Fruit fly (Drosophila melanogaster) whole organism, embryonic: ENCODE results near the gene CG3999.

Source experiments
- Aef1 ChIP-seq: fragments of 200-800 bp; sonication (Bioruptor generic); IDR thresholded peaks from 3 replicates; pipeline ENCODE4 v1.3.6; 2022; ENCODE audit warnings: missing biosample characterization, missing genetic modification characterization
- Atf6 ChIP-seq: fragments of 200-800 bp; sonication (Bioruptor generic); IDR thresholded peaks from 2 replicates; pipeline ENCODE4 v1.3.6; 2022; ENCODE audit warnings: missing biosample characterization, missing genetic modification characterization
- CG1024 ChIP-seq: fragments of 200-800 bp; sonication (Bioruptor generic); IDR thresholded peaks from 2 replicates; pipeline ENCODE4 v1.3.6; 2022; ENCODE audit warnings: missing biosample characterization, missing genetic modification characterization
- CG10267 ChIP-seq: fragments of 200-800 bp; sonication (Bioruptor generic); optimal IDR thresholded peaks from 2 replicates; lab custom pipeline; 2018; ENCODE audit warnings: missing biosample characterization, mild to moderate bottlenecking, missing genetic modification characterization, moderate library complexity
- CG10274 ChIP-seq: fragments of 200-800 bp; sonication (Bioruptor generic); optimal IDR thresholded peaks from 3 replicates; lab custom pipeline; 2017; ENCODE audit warnings: missing biosample characterization, mild to moderate bottlenecking, missing genetic modification characterization
- CG10565 ChIP-seq: fragments of 200-800 bp; sonication (Bioruptor generic); optimal IDR thresholded peaks from 3 replicates; lab custom pipeline; 2016; ENCODE audit warnings: missing biosample characterization, mild to moderate bottlenecking, missing genetic modification characterization
- CG13296 ChIP-seq: fragments of 200-800 bp; sonication (Bioruptor generic); optimal IDR thresholded peaks from 3 replicates; lab custom pipeline; 2018; ENCODE audit warnings: missing biosample characterization, mild to moderate bottlenecking, missing genetic modification characterization
- CG13624 ChIP-seq: fragments of 200-800 bp; sonication (Bioruptor generic); optimal IDR thresholded peaks from 2 replicates; lab custom pipeline; 2016; ENCODE audit warnings: missing biosample characterization, missing genetic modification characterization
- CG15479 ChIP-seq: fragments of 200-800 bp; sonication (Bioruptor generic); optimal IDR thresholded peaks from 3 replicates; lab custom pipeline; 2019; ENCODE audit warnings: missing biosample characterization, mild to moderate bottlenecking, missing genetic modification characterization, moderate library complexity
- CG15601 ChIP-seq: fragments of 200-800 bp; sonication (Bioruptor generic); optimal IDR thresholded peaks from 3 replicates; lab custom pipeline; 2019; ENCODE audit warnings: missing biosample characterization, mild to moderate bottlenecking, missing genetic modification characterization, moderate library complexity
- CG18619 ChIP-seq: fragments of 200-800 bp; sonication (Bioruptor generic); optimal IDR thresholded peaks from 3 replicates; lab custom pipeline; 2017; ENCODE audit warnings: missing biosample characterization, mild to moderate bottlenecking, missing genetic modification characterization
- CG2116 ChIP-seq: fragments of 200-800 bp; sonication (Bioruptor generic); optimal IDR thresholded peaks from 3 replicates; lab custom pipeline; 2018; ENCODE audit warnings: missing biosample characterization, mild to moderate bottlenecking, missing genetic modification characterization
- CG2202 ChIP-seq: fragments of 200-800 bp; sonication (Bioruptor generic); optimal IDR thresholded peaks from 2 replicates; lab custom pipeline; 2018; ENCODE audit warnings: missing biosample characterization, mild to moderate bottlenecking, missing genetic modification characterization
- CG2889 ChIP-seq: fragments of 200-800 bp; sonication (Bioruptor generic); IDR thresholded peaks from 3 replicates; pipeline ENCODE4 v1.3.6; 2022; ENCODE audit warnings: missing biosample characterization, missing genetic modification characterization
- CG3065 ChIP-seq: fragments of 200-800 bp; sonication (Bioruptor generic); optimal IDR thresholded peaks from 2 replicates; lab custom pipeline; 2016; ENCODE audit warnings: missing biosample characterization, missing genetic modification characterization
- CG3407 ChIP-seq: fragments of 200-800 bp; sonication (Bioruptor generic); optimal IDR thresholded peaks from 2 replicates; lab custom pipeline; 2018; ENCODE audit warnings: missing biosample characterization, mild to moderate bottlenecking, missing genetic modification characterization
- CG3995 ChIP-seq: fragments of 200-800 bp; sonication (Bioruptor generic); optimal IDR thresholded peaks from 3 replicates; lab custom pipeline; 2016; ENCODE audit warnings: missing biosample characterization, missing genetic modification characterization
- CG5953 ChIP-seq: fragments of 200-800 bp; sonication (Bioruptor generic); IDR thresholded peaks from 2 replicates; pipeline ENCODE4 v1.3.6; 2022; ENCODE audit warnings: missing biosample characterization, missing genetic modification characterization
- CG6689 ChIP-seq: fragments of 200-800 bp; sonication (Bioruptor generic); IDR thresholded peaks from 2 replicates; pipeline ENCODE4 v1.3.6; 2022; ENCODE audit warnings: missing biosample characterization, missing genetic modification characterization
- CG6791 ChIP-seq: fragments of 200-800 bp; sonication (Bioruptor generic); IDR thresholded peaks from 3 replicates; pipeline ENCODE4 v1.3.6; 2022; ENCODE audit warnings: missing biosample characterization, missing genetic modification characterization; ENCODE audit not compliant: partially characterized antibody
- CG8281 ChIP-seq: fragments of 200-800 bp; sonication (Bioruptor generic); optimal IDR thresholded peaks from 2 replicates; lab custom pipeline; 2018; ENCODE audit warnings: missing biosample characterization, mild to moderate bottlenecking, missing genetic modification characterization, moderate library complexity
- CG8765 ChIP-seq: fragments of 200-800 bp; sonication (Bioruptor generic); IDR thresholded peaks from 2 replicates; pipeline ENCODE4 v1.3.6; 2022; ENCODE audit warnings: missing biosample characterization, missing genetic modification characterization
- CG9797 ChIP-seq: fragments of 200-800 bp; sonication (Bioruptor generic); optimal IDR thresholded peaks from 3 replicates; lab custom pipeline; 2018; ENCODE audit warnings: missing biosample characterization, mild to moderate bottlenecking, missing genetic modification characterization
- CG9932 ChIP-seq: fragments of 200-800 bp; sonication (Bioruptor generic); IDR thresholded peaks from 2 replicates; pipeline ENCODE4 v1.3.6; 2022; ENCODE audit warnings: missing biosample characterization, missing genetic modification characterization
- Eip74EF ChIP-seq, 2 experiments: fragments of 200-800 bp in 1 of 2; fragments of >200 bp in 1 of 2; sonication (Bioruptor generic) in 1 of 2; optimal IDR thresholded peaks; 2 replicates each; lab custom pipeline; 2017 to 2019; ENCODE audit warnings: missing biosample characterization in 2 of 2, missing genetic modification characterization in 2 of 2, mild to moderate bottlenecking in 1 of 2, moderate library complexity in 1 of 2
- Fer2 ChIP-seq: fragments of 200-800 bp; sonication (Bioruptor generic); optimal IDR thresholded peaks from 2 replicates; lab custom pipeline; 2018; ENCODE audit warnings: missing biosample characterization, mild to moderate bottlenecking, missing genetic modification characterization, moderate library complexity
- HLH3B ChIP-seq: fragments of 200-800 bp; sonication (Bioruptor generic); IDR thresholded peaks from 2 replicates; pipeline ENCODE4 v1.3.6; 2022; ENCODE audit warnings: missing biosample characterization, missing genetic modification characterization
- HLH4C ChIP-seq: fragments of 200-800 bp; sonication (Bioruptor generic); IDR thresholded peaks from 3 replicates; pipeline ENCODE4 v1.3.6; 2022; ENCODE audit warnings: missing biosample characterization, missing genetic modification characterization; ENCODE audit not compliant: partially characterized antibody
- Hmr ChIP-seq: fragments of 200-800 bp; sonication (Bioruptor generic); optimal IDR thresholded peaks from 3 replicates; lab custom pipeline; 2017; ENCODE audit warnings: mild to moderate bottlenecking, missing biosample characterization, missing genetic modification reagents, missing genetic modification characterization
- Lim3 ChIP-seq: fragments of 200-800 bp; sonication (Bioruptor generic); IDR thresholded peaks from 2 replicates; pipeline ENCODE4 v1.3.6; 2022; ENCODE audit warnings: missing biosample characterization, missing genetic modification characterization
- NC2β ChIP-seq: fragments of 200-800 bp; sonication (Bioruptor generic); optimal IDR thresholded peaks from 2 replicates; lab custom pipeline; 2016; ENCODE audit warnings: missing biosample characterization, missing genetic modification characterization
- Rfx ChIP-seq: fragments of 200-800 bp; sonication (Bioruptor generic); IDR thresholded peaks from 2 replicates; pipeline ENCODE4 v1.3.6; 2022; ENCODE audit warnings: missing biosample characterization, missing genetic modification characterization
- Sin3A ChIP-seq: fragments of >200 bp; optimal IDR thresholded peaks from 2 replicates; lab custom pipeline; 2018
- Sox102F ChIP-seq: fragments of 200-800 bp; sonication (Bioruptor generic); optimal IDR thresholded peaks from 2 replicates; lab custom pipeline; 2018; ENCODE audit warnings: missing biosample characterization, mild to moderate bottlenecking, missing genetic modification characterization, moderate library complexity
- bbx ChIP-seq: fragments of 200-800 bp; sonication (Bioruptor generic); IDR thresholded peaks from 2 replicates; pipeline ENCODE4 v1.3.6; 2022; ENCODE audit warnings: missing biosample characterization, missing genetic modification characterization; ENCODE audit not compliant: partially characterized antibody
- bigmax ChIP-seq: fragments of 200-800 bp; sonication (Bioruptor generic); optimal IDR thresholded peaks from 2 replicates; lab custom pipeline; 2018; ENCODE audit warnings: missing biosample characterization, mild to moderate bottlenecking, missing genetic modification characterization
- chinmo ChIP-seq: fragments of 200-800 bp; sonication (Bioruptor generic); IDR thresholded peaks from 4 replicates; pipeline ENCODE4 v1.3.6; 2022; ENCODE audit warnings: missing biosample characterization, missing genetic modification characterization; ENCODE audit not compliant: partially characterized antibody
- chm ChIP-seq: fragments of 200-800 bp; sonication (Bioruptor generic); IDR thresholded peaks from 2 replicates; pipeline ENCODE4 v1.3.6; 2022; ENCODE audit warnings: missing biosample characterization, missing genetic modification characterization
- crc ChIP-seq: fragments of 200-800 bp; sonication (Bioruptor generic); optimal IDR thresholded peaks from 2 replicates; lab custom pipeline; 2016; ENCODE audit warnings: missing biosample characterization, missing genetic modification characterization
- dpn ChIP-seq, 2 experiments: fragments of 200-800 bp; sonication (Bioruptor generic); optimal IDR thresholded peaks; 3 replicates each; lab custom pipeline; 2016; ENCODE audit warnings: missing biosample characterization in 2 of 2, missing genetic modification characterization in 2 of 2
- ewg ChIP-seq: fragments of 200-800 bp; sonication (Bioruptor generic); optimal IDR thresholded peaks from 3 replicates; lab custom pipeline; 2017; ENCODE audit warnings: mild to moderate bottlenecking, missing biosample characterization, missing genetic modification reagents, missing genetic modification characterization
- jumu ChIP-seq: fragments of 200-800 bp; sonication (Bioruptor generic); optimal IDR thresholded peaks from 3 replicates; lab custom pipeline; 2016; ENCODE audit warnings: missing biosample characterization, missing genetic modification characterization
- ken ChIP-seq: fragments of 200-800 bp; sonication (Bioruptor generic); IDR thresholded peaks from 3 replicates; pipeline ENCODE4 v1.3.6; 2022; ENCODE audit warnings: missing biosample characterization, missing genetic modification characterization
- lbe ChIP-seq: fragments of 200-800 bp; sonication (Bioruptor generic); optimal IDR thresholded peaks from 2 replicates; lab custom pipeline; 2016; ENCODE audit warnings: missing biosample characterization, mild to moderate bottlenecking, missing genetic modification characterization
- scrt ChIP-seq: fragments of 200-800 bp; sonication (Bioruptor generic); optimal IDR thresholded peaks from 2 replicates; lab custom pipeline; 2018; ENCODE audit warnings: missing biosample characterization, mild to moderate bottlenecking, missing genetic modification characterization, moderate library complexity
- seq ChIP-seq: fragments of 200-800 bp; sonication (Bioruptor generic); IDR thresholded peaks from 2 replicates; pipeline ENCODE4 v1.3.6; 2022; ENCODE audit warnings: missing biosample characterization, missing genetic modification characterization
- sisA ChIP-seq: fragments of 200-800 bp; sonication (Bioruptor generic); IDR thresholded peaks from 2 replicates; pipeline ENCODE4 v1.3.6; 2022; ENCODE audit warnings: missing biosample characterization, missing genetic modification characterization
- so ChIP-seq: fragments of 200-800 bp; sonication (Bioruptor generic); IDR thresholded peaks from 3 replicates; pipeline ENCODE4 v1.3.6; 2022; ENCODE audit warnings: missing biosample characterization, missing genetic modification characterization
- tgo ChIP-seq: fragments of 200-800 bp; sonication (Bioruptor generic); IDR thresholded peaks from 3 replicates; pipeline ENCODE4 v1.3.6; 2022; ENCODE audit warnings: missing biosample characterization, missing genetic modification characterization
- vvl ChIP-seq: fragments of 200-800 bp; sonication (Bioruptor generic); IDR thresholded peaks from 2 replicates; pipeline ENCODE4 v1.3.6; 2022; ENCODE audit warnings: missing biosample characterization, missing genetic modification characterization
- wor ChIP-seq: fragments of 200-800 bp; sonication (Bioruptor generic); IDR thresholded peaks from 2 replicates; pipeline ENCODE4 v1.3.6; 2022; ENCODE audit warnings: missing biosample characterization, missing genetic modification characterization

The CG3999 gene

dm6 chr3R:10268865-10269442 lies 17.6 kb downstream of the CG3999 start (continued):
- TF ChIP-seq CG2202 (tag; lab: Kevin White, UChicago) (no peak), tgo (GFP tag; lab: Robert Waterston, UW) (peak; percentile 69), CG5953 (GFP tag; lab: Robert Waterston, UW) (peak; percentile 61), bigmax (GFP tag; lab: Kevin White, UChicago) (no peak), CG8765 (GFP tag; lab: Robert Waterston, UW) (no peak), Rfx (peak; percentile 82), Atf6 (peak; percentile 85), Fer2 (tag; lab: Kevin White, UChicago) (no peak), CG10267 (tag; lab: Kevin White, UChicago) (no peak), CG2116 (GFP tag; lab: Kevin White, UChicago) (no peak), so (GFP tag; lab: Robert Waterston, UW) (peak; percentile 76), HLH4C (GFP tag; lab: Robert Waterston, UW) (no peak), jumu (no peak), CG3407 (GFP tag; lab: Kevin White, UChicago) (peak; percentile 46), CG6791 (GFP tag; lab: Robert Waterston, UW) (no peak), NC2β (GFP tag; lab: Kevin White, UChicago) (peak; percentile 55), sisA (GFP tag; lab: Robert Waterston, UW) (peak; percentile 86), Hmr (peak; percentile 59), dpn (GFP tag; optimal IDR thresholded peaks at IDR 0.05; lab: Kevin White, UChicago) (peak; percentile 65), CG9932 (GFP tag; lab: Robert Waterston, UW) (peak; percentile 72), ewg (GFP tag; lab: Kevin White, UChicago) (peak; percentile 58), Sin3A (lab: Kevin White, UChicago) (no peak), lbe (GFP tag; lab: Kevin White, UChicago) (peak; percentile 77), vvl (GFP tag; lab: Robert Waterston, UW) (peak; percentile 90), CG2889 (peak; percentile 75; the same call in 2 of the 3 replicates), CG8281 (tag; lab: Kevin White, UChicago) (peak; percentile 4), scrt (GFP tag; lab: Kevin White, UChicago) (peak; percentile 30), Eip74EF (GFP tag; optimal IDR thresholded peaks at IDR 0.05; lab: Kevin White, UChicago) (no peak), CG10565 (no peak), CG15601 (no peak), Aef1 (GFP tag; lab: Robert Waterston, UW) (peak; percentile 82), crc (GFP tag; lab: Kevin White, UChicago) (no peak), bbx (GFP tag; lab: Robert Waterston, UW) (no peak), CG13296 (GFP tag; lab: Kevin White, UChicago) (peak; percentile 39), CG15479 (GFP tag; lab: Kevin White, UChicago) (no peak), wor (peak; percentile 73), chm (no peak; the same call in 1 of the 2 replicates), CG13624 (GFP tag; lab: Kevin White, UChicago) (peak; percentile 6), seq (GFP tag; lab: Robert Waterston, UW) (peak; percentile 64; the same call in 1 of the 2 replicates), CG10274 (peak; percentile 40), Lim3 (GFP tag; lab: Robert Waterston, UW) (peak; percentile 58; the same call in 1 of the 2 replicates), CG6689 (GFP tag; lab: Robert Waterston, UW) (peak; percentile 76), HLH3B (GFP tag; lab: Robert Waterston, UW) (peak; percentile 82), CG3995 (GFP tag; lab: Kevin White, UChicago) (peak; percentile 12), CG3065 (no peak), ken (GFP tag; lab: Robert Waterston, UW) (peak; percentile 84), CG1024 (GFP tag; lab: Robert Waterston, UW) (peak; percentile 82), CG9797 (GFP tag; lab: Kevin White, UChicago) (no peak), Sox102F (peak; percentile 82), CG18619 (GFP tag; lab: Kevin White, UChicago) (no peak), chinmo (GFP tag; lab: Robert Waterston, UW) (no peak)
